Fruit fly (Drosophila melanogaster): ENCODE results near the gene bond.

bond gene

dm6 chr3R:22584582-22584981 lies 34.1 kb downstream of the bond start, which contains the start of the genes CG33107 and CG6937 (continued):
- no peak for TF ChIP-seq CG2116 (GFP tag; optimal IDR thresholded peaks at IDR 0.05)
- no peak for TF ChIP-seq CG1792 (GFP tag; optimal IDR thresholded peaks at IDR 0.05)
- no peak for TF ChIP-seq CG9437 (GFP tag; optimal IDR thresholded peaks at IDR 0.05)
- TF ChIP-seq CG17328 (GFP tag; IDR thresholded peaks at IDR 0.05): no peak
- TF ChIP-seq CG32767 (GFP tag; IDR thresholded peaks at IDR 0.05): no peak
- TF ChIP-seq CG15696 (tag; optimal IDR thresholded peaks at IDR 0.05): no peak
- TF ChIP-seq Dp (GFP tag; optimal IDR thresholded peaks at IDR 0.05): peak; percentile 77
- no peak for TF ChIP-seq nerfin-1 (tag; optimal IDR thresholded peaks at IDR 0.05)
- TF ChIP-seq Med (GFP tag): peak; percentile 76
- TF ChIP-seq tap (tag; optimal IDR thresholded peaks at IDR 0.05): no peak
- no peak for TF ChIP-seq Kr (GFP tag; optimal IDR thresholded peaks at IDR 0.05)
- TF ChIP-seq pfk (GFP tag; optimal IDR thresholded peaks at IDR 0.05): no peak
- no peak for TF ChIP-seq Atf-2 (GFP tag; optimal IDR thresholded peaks at IDR 0.05)
- TF ChIP-seq lov (optimal IDR thresholded peaks at IDR 0.05): no peak
- TF ChIP-seq lov (GFP tag; IDR thresholded peaks at IDR 0.05): no peak
- no peak for TF ChIP-seq prd (optimal IDR thresholded peaks at IDR 0.05)
- TF ChIP-seq prd (GFP tag; IDR thresholded peaks at IDR 0.05): no peak
- no peak for TF ChIP-seq CG13894 (tag; optimal IDR thresholded peaks at IDR 0.05)
- no peak for TF ChIP-seq Hsf (GFP tag; optimal IDR thresholded peaks at IDR 0.05)
- TF ChIP-seq ken (GFP tag; IDR thresholded peaks at IDR 0.05): no peak
- TF ChIP-seq pita (GFP tag; optimal IDR thresholded peaks at IDR 0.05): no peak
- no peak for TF ChIP-seq HmgZ (tag; optimal IDR thresholded peaks at IDR 0.05)
- peak; percentile 9 for TF ChIP-seq sug (tag; optimal IDR thresholded peaks at IDR 0.05)
- no peak for TF ChIP-seq CG3407 (GFP tag; optimal IDR thresholded peaks at IDR 0.05)
- no peak for TF ChIP-seq CG30431 (GFP tag; optimal IDR thresholded peaks at IDR 0.05)
- TF ChIP-seq sens-2 (GFP tag; IDR thresholded peaks at IDR 0.05): no peak
- TF ChIP-seq Dbx (GFP tag; IDR thresholded peaks at IDR 0.05): no peak
- no peak for TF ChIP-seq CG13424 (tag; optimal IDR thresholded peaks at IDR 0.05)
- TF ChIP-seq CG9932 (GFP tag; IDR thresholded peaks at IDR 0.05): no peak
- no peak for TF ChIP-seq nau (GFP tag; optimal IDR thresholded peaks at IDR 0.05)
- TF ChIP-seq CG6765 (GFP tag; optimal IDR thresholded peaks at IDR 0.05): no peak
- TF ChIP-seq Six4 (GFP tag; optimal IDR thresholded peaks at IDR 0.05): no peak
- no peak for TF ChIP-seq onecut (GFP tag; IDR thresholded peaks at IDR 0.05)
- no peak for TF ChIP-seq CG30403 (GFP tag; optimal IDR thresholded peaks at IDR 0.05)
- peak; percentile 30; the same call in 1 of the 2 replicates for TF ChIP-seq amos (GFP tag; IDR thresholded peaks at IDR 0.05; ENCODE audit: partially characterized antibody)
- no peak for TF ChIP-seq Dip2 (GFP tag; IDR thresholded peaks at IDR 0.05)
- no peak for TF ChIP-seq CG12104 (GFP tag; optimal IDR thresholded peaks at IDR 0.05)
- no peak for TF ChIP-seq CG3163 (GFP tag; optimal IDR thresholded peaks at IDR 0.05)
- no peak for TF ChIP-seq Bteb2 (GFP tag; optimal IDR thresholded peaks at IDR 0.05)
- TF ChIP-seq zen2 (GFP tag; IDR thresholded peaks at IDR 0.05; ENCODE audit: partially characterized antibody): no peak
- no peak for TF ChIP-seq CG4282 (GFP tag; optimal IDR thresholded peaks at IDR 0.05)
- no peak for TF ChIP-seq CG7928 (GFP tag; optimal IDR thresholded peaks at IDR 0.05)
- TF ChIP-seq eve (GFP tag; optimal IDR thresholded peaks at IDR 0.05): no peak
- TF ChIP-seq rib (GFP tag; IDR thresholded peaks at IDR 0.05): no peak
- TF ChIP-seq lmd (GFP tag; IDR thresholded peaks at IDR 0.05): no peak
- no peak for TF ChIP-seq sens (GFP tag)
- no peak for TF ChIP-seq CG14050 (GFP tag; IDR thresholded peaks at IDR 0.05)
- TF ChIP-seq unpg (GFP tag; optimal IDR thresholded peaks at IDR 0.05): no peak
- no peak for TF ChIP-seq dan (GFP tag; IDR thresholded peaks at IDR 0.05)
- TF ChIP-seq ttk (GFP tag; IDR thresholded peaks at IDR 0.05): no peak
- no peak for TF ChIP-seq CG15601 (tag; optimal IDR thresholded peaks at IDR 0.05)
- TF ChIP-seq Sox102F (GFP tag; optimal IDR thresholded peaks at IDR 0.05): no peak
- no peak for TF ChIP-seq Meics (GFP tag; optimal IDR thresholded peaks at IDR 0.05)

All from whole organism, embryonic.